Worm (Caenorhabditis elegans) whole organism, midembryonic: ENCODE results near the gene Y66D12A.11.

Source experiments
- T22C8.4 ChIP-seq: fragments of 200-800 bp; sonication (Bioruptor generic); IDR thresholded peaks from 2 replicates; pipeline ENCODE4 v1.3.6; 2022; ENCODE audit warnings: missing genetic modification characterization, missing compliant biosample characterization
- cog-1 ChIP-seq: sonication (generic microtip); optimal IDR thresholded peaks from 2 replicates; lab custom pipeline; 2016; ENCODE audit warnings: missing genetic modification characterization, missing compliant biosample characterization
- flt-1 ChIP-seq: fragments of 200-800 bp; sonication (Bioruptor generic); IDR thresholded peaks from 2 replicates; pipeline ENCODE4 v1.3.6; 2022; ENCODE audit warnings: missing genetic modification characterization, missing compliant biosample characterization
- klf-2 ChIP-seq: fragments of 200-800 bp; sonication (Bioruptor generic); conservative IDR thresholded peaks from 2 replicates; pipeline ENCODE4 v1.3.6; 2022; ENCODE audit warnings: missing genetic modification reagents, missing genetic modification characterization, missing compliant biosample characterization
- med-1 ChIP-seq: sonication (generic microtip); optimal IDR thresholded peaks from 2 replicates; lab custom pipeline; 2017; ENCODE audit warnings: missing genetic modification characterization, mild to moderate bottlenecking, missing compliant biosample characterization, antibody characterized with exemption, missing genetic modification reagents; ENCODE audit not compliant: insufficient read depth
- ref-1 ChIP-seq: fragments of 200-800 bp; sonication (Bioruptor generic); conservative IDR thresholded peaks from 2 replicates; pipeline ENCODE4 v1.3.6; 2022; ENCODE audit warnings: missing genetic modification reagents, missing genetic modification characterization, missing compliant biosample characterization
- tab-1 ChIP-seq: fragments of 200-800 bp; sonication (Bioruptor generic); IDR thresholded peaks from 2 replicates; pipeline ENCODE4 v1.3.6; 2022; ENCODE audit warnings: missing genetic modification characterization, missing compliant biosample characterization
- ztf-23 ChIP-seq: fragments of 200-800 bp; sonication (Bioruptor generic); IDR thresholded peaks from 2 replicates; pipeline ENCODE4 v1.3.6; 2022; ENCODE audit warnings: missing genetic modification reagents, missing genetic modification characterization, missing compliant biosample characterization
- ztf-29 ChIP-seq: fragments of 200-800 bp; sonication (Bioruptor generic); IDR thresholded peaks from 2 replicates; pipeline ENCODE4 v1.3.6; 2022; ENCODE audit warnings: missing genetic modification reagents, missing genetic modification characterization, missing compliant biosample characterization

DNA sequence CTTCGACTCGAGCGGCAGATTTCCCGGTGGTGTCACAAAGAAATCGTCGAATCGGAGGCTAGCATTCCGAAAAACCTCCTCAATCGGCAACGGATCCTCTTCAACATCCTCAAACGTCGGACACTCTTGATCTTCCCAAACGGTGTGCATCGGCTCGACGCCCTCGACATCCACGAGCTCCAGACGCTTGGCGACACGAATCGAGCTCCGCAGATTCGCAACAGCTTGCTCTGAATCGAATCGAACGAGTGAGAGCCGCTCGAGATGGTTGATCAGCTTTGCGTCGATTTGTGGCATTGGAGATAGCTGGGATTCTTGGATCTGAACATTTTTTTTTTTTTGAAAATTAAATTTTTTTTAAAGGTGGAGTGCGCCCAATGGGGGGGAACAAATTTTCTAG lies 16.1 kb downstream of the Y66D12A.11 start:
- TF ChIP-seq tab-1: no peak
- TF ChIP-seq klf-2: no peak
- TF ChIP-seq flt-1 (GFP tag; lab: Robert Waterston, UW): no peak
- TF ChIP-seq ztf-23 (GFP tag; lab: Robert Waterston, UW): no peak
- TF ChIP-seq ztf-29 (GFP tag; lab: Robert Waterston, UW): no peak
- TF ChIP-seq T22C8.4: no peak
- no peak for TF ChIP-seq ref-1
- TF ChIP-seq cog-1: no peak
- no peak for TF ChIP-seq med-1 (GFP tag; lab: Kevin White, UChicago)
